Worm (Caenorhabditis elegans) whole organism, young adult: ENCODE results near the gene best-6.

Source experiments
- Y56A3A.18 ChIP-seq: fragments of 200-800 bp; sonication (Bioruptor generic); IDR thresholded peaks from 2 replicates; pipeline ENCODE4 v1.3.6; 2022; ENCODE audit warnings: missing genetic modification reagents, missing genetic modification characterization, missing compliant biosample characterization
- Y79H2A.3 ChIP-seq: fragments of 200-800 bp; sonication (Bioruptor generic); conservative IDR thresholded peaks from 2 replicates; pipeline ENCODE4 v1.3.6; 2022; ENCODE audit warnings: missing genetic modification reagents, missing genetic modification characterization, missing compliant biosample characterization
- bed-2 ChIP-seq: fragments of 200-800 bp; sonication (Bioruptor generic); IDR thresholded peaks from 2 replicates; pipeline ENCODE4 v1.3.6; 2022; ENCODE audit warnings: missing genetic modification reagents, missing genetic modification characterization, missing compliant biosample characterization
- egl-44 ChIP-seq: fragments of 200-800 bp; sonication (Bioruptor generic); IDR thresholded peaks from 2 replicates; pipeline ENCODE4 v1.3.6; 2022; ENCODE audit warnings: missing genetic modification reagents, missing genetic modification characterization, missing compliant biosample characterization
- pha-4 ChIP-seq: fragments of 150-350 bp; sonication (generic microtip); optimal IDR thresholded peaks from 2 replicates; lab custom pipeline; 2014; ENCODE audit warnings: missing biosample characterization, missing genetic modification reagents, missing genetic modification characterization
- unc-62 ChIP-seq: fragments of 150-350 bp; optimal IDR thresholded peaks from 2 replicates; lab custom pipeline; 2014; ENCODE audit warnings: missing biosample characterization, missing genetic modification reagents, missing genetic modification characterization
- ztf-25 ChIP-seq: fragments of 200-800 bp; sonication (Bioruptor generic); IDR thresholded peaks from 2 replicates; pipeline ENCODE4 v1.3.6; 2022; ENCODE audit warnings: missing genetic modification reagents, missing genetic modification characterization, missing compliant biosample characterization
- ztf-6 ChIP-seq: fragments of 200-800 bp; sonication (Bioruptor generic); IDR thresholded peaks from 2 replicates; pipeline ENCODE4 v1.3.6; 2022; ENCODE audit warnings: missing genetic modification reagents, missing genetic modification characterization, missing compliant biosample characterization

ce11 chrIV:4981027-4981426 is 47.9 kb downstream of the best-6 start, which contains the start of gene srz-24:
- TF ChIP-seq bed-2 (GFP tag; lab: Robert Waterston, UW) (no peak), ztf-6 (GFP tag; lab: Robert Waterston, UW) (no peak), unc-62 (GFP tag; lab: Kevin White, UChicago) (no peak), Y56A3A.18 (no peak), pha-4 (no peak), Y79H2A.3 (GFP tag; lab: Robert Waterston, UW) (no peak), egl-44 (GFP tag; lab: Robert Waterston, UW) (no peak), ztf-25 (GFP tag; lab: Robert Waterston, UW) (no peak)
